Fruit fly (Drosophila melanogaster): Measurements from ENCODE around the gene Unc-76.

Unc-76 gene

dm6 chrX:2071878-2072817 lies 8.3 kb upstream of the Unc-76 start, which contains the start of gene Rtca:
TSS of gene Rtca (plus strand) at chrX:2072413.
- TF ChIP-seq dl (GFP tag; optimal IDR thresholded peaks at IDR 0.05; ENCODE audit: insufficient read depth in 1 of 2, partially characterized antibody in 2 of 2) (peak; percentile 63 to 82), sage (GFP tag; optimal IDR thresholded peaks at IDR 0.05) (no peak), woc (GFP tag; optimal IDR thresholded peaks at IDR 0.05) (peak; percentile 96), tai (GFP tag; optimal IDR thresholded peaks at IDR 0.05) (no peak), foxo (GFP tag; optimal IDR thresholded peaks at IDR 0.05) (peak; percentile 5 to 92), OdsH (GFP tag; optimal IDR thresholded peaks at IDR 0.05) (peak; percentile 87), rgr (GFP tag; optimal IDR thresholded peaks at IDR 0.05) (peak; percentile 90), CG9705 (GFP tag; optimal IDR thresholded peaks at IDR 0.05) (peak; percentile 70), Sp1 (GFP tag; optimal IDR thresholded peaks at IDR 0.05) (peak; percentile 84), Abd-B (GFP tag; optimal IDR thresholded peaks at IDR 0.05) (no peak), Rel (GFP tag; optimal IDR thresholded peaks at IDR 0.05) (peak; percentile 38), Rel (tag; optimal IDR thresholded peaks at IDR 0.05) (peak; percentile 54), N (GFP tag; optimal IDR thresholded peaks at IDR 0.05) (no peak), ey (GFP tag; optimal IDR thresholded peaks at IDR 0.05) (peak; percentile 93), dsf (GFP tag; optimal IDR thresholded peaks at IDR 0.05; ENCODE audit: borderline replicate concordance) (no peak), Mio (GFP tag; optimal IDR thresholded peaks at IDR 0.05) (peak; percentile 20), sv (GFP tag; optimal IDR thresholded peaks at IDR 0.05) (peak; percentile 8), HLH106 (tag; optimal IDR thresholded peaks at IDR 0.05) (peak; percentile 83), h (GFP tag; optimal IDR thresholded peaks at IDR 0.05) (peak; percentile 91), dmrt93B (GFP tag; optimal IDR thresholded peaks at IDR 0.05) (peak; percentile 77), psq (GFP tag; optimal IDR thresholded peaks at IDR 0.05) (peak; percentile 81), br (GFP tag; optimal IDR thresholded peaks at IDR 0.05) (peak; percentile 90), Hnf4 (GFP tag; optimal IDR thresholded peaks at IDR 0.05) (peak; percentile 83), CrebA (GFP tag; optimal IDR thresholded peaks at IDR 0.05; ENCODE audit: borderline replicate concordance) (no peak), Dif (GFP tag; optimal IDR thresholded peaks at IDR 0.05; ENCODE audit: partially characterized antibody) (peak; percentile 79), fru (GFP tag; optimal IDR thresholded peaks at IDR 0.05) (peak; percentile 94), CG32264 (GFP tag; optimal IDR thresholded peaks at IDR 0.05) (peak; percentile 58), lola (GFP tag; optimal IDR thresholded peaks at IDR 0.05) (no peak)

dm6 chrX:2073325-2073724 lies 7.1 kb upstream of the Unc-76 start, which contains the start of gene CG4199:
TSS of gene CG4199 (minus strand) at chrX:2073483.
- TF ChIP-seq dmrt93B (GFP tag; optimal IDR thresholded peaks at IDR 0.05): no peak
- TF ChIP-seq dsf (GFP tag; optimal IDR thresholded peaks at IDR 0.05; ENCODE audit: borderline replicate concordance): no peak
- TF ChIP-seq foxo (GFP tag; optimal IDR thresholded peaks at IDR 0.05): peak in 1 of 2 experiments; percentile 27
- TF ChIP-seq sv (GFP tag; optimal IDR thresholded peaks at IDR 0.05): no peak
- no peak for TF ChIP-seq tai (GFP tag; optimal IDR thresholded peaks at IDR 0.05)
- no peak for TF ChIP-seq Abd-B (GFP tag; optimal IDR thresholded peaks at IDR 0.05)
- TF ChIP-seq fru (GFP tag; optimal IDR thresholded peaks at IDR 0.05): peak; percentile 12
- no peak for TF ChIP-seq woc (GFP tag; optimal IDR thresholded peaks at IDR 0.05)
- no peak for TF ChIP-seq CG32264 (GFP tag; optimal IDR thresholded peaks at IDR 0.05)
- peak; percentile 18 for TF ChIP-seq h (GFP tag; optimal IDR thresholded peaks at IDR 0.05)
- no peak for TF ChIP-seq psq (GFP tag; optimal IDR thresholded peaks at IDR 0.05)
- TF ChIP-seq pan (optimal IDR thresholded peaks at IDR 0.05): no peak
- no peak for TF ChIP-seq Hr83 (GFP tag; optimal IDR thresholded peaks at IDR 0.05; ENCODE audit: poor library complexity, severe bottlenecking)
- TF ChIP-seq Rel (GFP tag; optimal IDR thresholded peaks at IDR 0.05): no peak
- TF ChIP-seq Rel (tag; optimal IDR thresholded peaks at IDR 0.05): peak; percentile 58
- TF ChIP-seq br (GFP tag; optimal IDR thresholded peaks at IDR 0.05): no peak

- TF ChIP-seq Vsx2 (GFP tag; optimal IDR thresholded peaks at IDR 0.05; ENCODE audit: partially characterized antibody): no peak
- no peak for TF ChIP-seq psq (GFP tag; optimal IDR thresholded peaks at IDR 0.05)
- TF ChIP-seq Myc (optimal IDR thresholded peaks at IDR 0.05): peak; percentile 10
- TF ChIP-seq N (GFP tag; optimal IDR thresholded peaks at IDR 0.05): no peak
- peak; percentile 0 for TF ChIP-seq HLH106 (tag; optimal IDR thresholded peaks at IDR 0.05)
- TF ChIP-seq fru (GFP tag; optimal IDR thresholded peaks at IDR 0.05): peak; percentile 9
- no peak for TF ChIP-seq Rel (GFP tag; optimal IDR thresholded peaks at IDR 0.05)
- TF ChIP-seq Rel (tag; optimal IDR thresholded peaks at IDR 0.05): peak; percentile 30
- no peak for TF ChIP-seq h (GFP tag; optimal IDR thresholded peaks at IDR 0.05)
- no peak for TF ChIP-seq Hr83 (GFP tag; optimal IDR thresholded peaks at IDR 0.05; ENCODE audit: poor library complexity, severe bottlenecking)
- TF ChIP-seq Sp1 (GFP tag; optimal IDR thresholded peaks at IDR 0.05): no peak
- TF ChIP-seq dsf (GFP tag; optimal IDR thresholded peaks at IDR 0.05; ENCODE audit: borderline replicate concordance): no peak
- TF ChIP-seq Dif (GFP tag; optimal IDR thresholded peaks at IDR 0.05; ENCODE audit: partially characterized antibody): no peak
- TF ChIP-seq dmrt93B (GFP tag; optimal IDR thresholded peaks at IDR 0.05): no peak
- peak in 1 of 2 experiments; percentile 1 for TF ChIP-seq foxo (GFP tag; optimal IDR thresholded peaks at IDR 0.05)
- no peak for TF ChIP-seq Hnf4 (GFP tag; optimal IDR thresholded peaks at IDR 0.05)
These were observed 4.5 kb upstream of the Unc-76 start, which contains the start of gene CG4045 for dm6 chrX:2075846-2076377. TSS of gene CG4045 (minus strand) at chrX:2075900.
